Fruit fly (Drosophila melanogaster): ENCODE data around the gene RpS27.

The RpS27 gene

dm6 chr3R:25260670-25261069, 13.4 kb upstream of the RpS27 start:
- TF ChIP-seq salr (GFP tag; optimal IDR thresholded peaks at IDR 0.05) (no peak), Sox15 (GFP tag; optimal IDR thresholded peaks at IDR 0.05) (no peak), Eip75B (GFP tag; optimal IDR thresholded peaks at IDR 0.05) (no peak), CG10669 (GFP tag; optimal IDR thresholded peaks at IDR 0.05) (no peak), Blimp-1 (GFP tag; optimal IDR thresholded peaks at IDR 0.05) (no peak), CG9139 (GFP tag; optimal IDR thresholded peaks at IDR 0.05) (no peak), Eip93F (GFP tag; optimal IDR thresholded peaks at IDR 0.05) (no peak), Eip78C (GFP tag) (no peak), CG6276 (GFP tag; optimal IDR thresholded peaks at IDR 0.05) (no peak), Sox102F (GFP tag; optimal IDR thresholded peaks at IDR 0.05) (no peak), Met (GFP tag; optimal IDR thresholded peaks at IDR 0.05) (no peak), net (GFP tag; optimal IDR thresholded peaks at IDR 0.05) (no peak), OdsH (GFP tag; optimal IDR thresholded peaks at IDR 0.05) (no peak), fkh (GFP tag; optimal IDR thresholded peaks at IDR 0.05) (no peak), CG8632 (GFP tag; optimal IDR thresholded peaks at IDR 0.05) (no peak), esn (GFP tag; optimal IDR thresholded peaks at IDR 0.05) (no peak), CG8319 (GFP tag; optimal IDR thresholded peaks at IDR 0.05) (no peak), CG4318 (GFP tag; optimal IDR thresholded peaks at IDR 0.05) (no peak)

dm6 chr3R:25258628-25259240, 11.4 kb upstream of the RpS27 start, which contains the start of gene CG11857:
TSS of gene CG11857 (plus strand) at chr3R:25258898.
- peak; percentile 96 for TF ChIP-seq CG32006 (GFP tag; optimal IDR thresholded peaks at IDR 0.05)
- peak; percentile 93 for TF ChIP-seq CG15336 (GFP tag; IDR thresholded peaks at IDR 0.05)
- TF ChIP-seq Ets96B (tag; optimal IDR thresholded peaks at IDR 0.05): peak; percentile 94
- no peak for TF ChIP-seq CG6276 (GFP tag; optimal IDR thresholded peaks at IDR 0.05)
- peak; percentile 98 for TF ChIP-seq CG31627 (GFP tag; optimal IDR thresholded peaks at IDR 0.05)
- TF ChIP-seq OdsH (GFP tag; optimal IDR thresholded peaks at IDR 0.05): peak; percentile 97
- TF ChIP-seq pdm3 (GFP tag; optimal IDR thresholded peaks at IDR 0.05): peak; percentile 97
- peak; percentile 98 for TF ChIP-seq Hr39 (GFP tag; optimal IDR thresholded peaks at IDR 0.05)
- TF ChIP-seq Sox14 (GFP tag; optimal IDR thresholded peaks at IDR 0.05): peak; percentile 97
- TF ChIP-seq Hr4 (GFP tag; optimal IDR thresholded peaks at IDR 0.05): peak; percentile 97
- peak; percentile 93 for TF ChIP-seq CG8319 (GFP tag; optimal IDR thresholded peaks at IDR 0.05)
- TF ChIP-seq CG1621 (tag; optimal IDR thresholded peaks at IDR 0.05): peak; percentile 93
- peak; percentile 98 for TF ChIP-seq esn (GFP tag; optimal IDR thresholded peaks at IDR 0.05)
- peak; percentile 92 for TF ChIP-seq CG8632 (GFP tag; optimal IDR thresholded peaks at IDR 0.05)
- TF ChIP-seq acj6 (GFP tag; optimal IDR thresholded peaks at IDR 0.05): peak; percentile 97
- peak; percentile 97 for TF ChIP-seq cyc (GFP tag; optimal IDR thresholded peaks at IDR 0.05)
- peak; percentile 91 for TF ChIP-seq dsx (GFP tag; optimal IDR thresholded peaks at IDR 0.05; ENCODE audit: poor library complexity, severe bottlenecking)
- peak; percentile 98 for TF ChIP-seq eg (GFP tag; IDR thresholded peaks at IDR 0.05)
- peak; percentile 94 for TF ChIP-seq net (GFP tag; optimal IDR thresholded peaks at IDR 0.05)
- peak; percentile 98 for TF ChIP-seq lz (GFP tag; optimal IDR thresholded peaks at IDR 0.05)
- TF ChIP-seq svp (GFP tag): peak; percentile 99
- TF ChIP-seq salr (GFP tag; optimal IDR thresholded peaks at IDR 0.05): peak in 1 of 2 experiments; percentile 93
- TF ChIP-seq Gug (GFP tag; IDR thresholded peaks at IDR 0.05): peak; percentile 98
- no peak for TF ChIP-seq CG9139 (GFP tag; optimal IDR thresholded peaks at IDR 0.05)
- TF ChIP-seq CG6792 (GFP tag; optimal IDR thresholded peaks at IDR 0.05): peak; percentile 94
- TF ChIP-seq spab (GFP tag; optimal IDR thresholded peaks at IDR 0.05): no peak
- no peak for TF ChIP-seq CG16779 (tag; optimal IDR thresholded peaks at IDR 0.05)
- TF ChIP-seq Smox (GFP tag; optimal IDR thresholded peaks at IDR 0.05): peak; percentile 97
- peak; percentile 86 for TF ChIP-seq fkh (GFP tag; optimal IDR thresholded peaks at IDR 0.05)
- peak in 1 of 2 experiments; percentile 91 for TF ChIP-seq ss (GFP tag; optimal IDR thresholded peaks at IDR 0.05)
- TF ChIP-seq topi (GFP tag; optimal IDR thresholded peaks at IDR 0.05): peak; percentile 97
- TF ChIP-seq Sox102F (GFP tag; optimal IDR thresholded peaks at IDR 0.05): no peak
- peak; percentile 94 for TF ChIP-seq dac (GFP tag; optimal IDR thresholded peaks at IDR 0.05)
- peak; percentile 96 for TF ChIP-seq CG11902 (GFP tag; optimal IDR thresholded peaks at IDR 0.05)
- TF ChIP-seq CG11762 (GFP tag; optimal IDR thresholded peaks at IDR 0.05; ENCODE audit: insufficient read depth): peak; percentile 90
- peak; percentile 97 for TF ChIP-seq Met (GFP tag; optimal IDR thresholded peaks at IDR 0.05)
- TF ChIP-seq CG3919 (GFP tag; optimal IDR thresholded peaks at IDR 0.05): peak; percentile 96
- peak; percentile 97 for TF ChIP-seq Ets21C (GFP tag; optimal IDR thresholded peaks at IDR 0.05)
- peak; percentile 95 for TF ChIP-seq Eip75B (GFP tag; optimal IDR thresholded peaks at IDR 0.05)
- TF ChIP-seq CG6808 (GFP tag; optimal IDR thresholded peaks at IDR 0.05): no peak
- TF ChIP-seq Sox15 (GFP tag; optimal IDR thresholded peaks at IDR 0.05): peak; percentile 96
- TF ChIP-seq CG34406 (GFP tag; optimal IDR thresholded peaks at IDR 0.05): peak; percentile 92

Data from whole organism, prepupa.